Worm (Caenorhabditis elegans) whole organism, L3 larva: ENCODE data around the gene ZK632.11.
A peak's percentile ranks its signal among the peaks of the same experiment; 100 is the strongest.

ENCODE experiments used
- R02D3.7 ChIP-seq: fragments of 150-350 bp; optimal IDR thresholded peaks from 2 replicates; lab custom pipeline; 2014; ENCODE audit warnings: missing biosample characterization, missing genetic modification characterization
- ama-1 ChIP-seq: fragments of 150-350 bp; optimal IDR thresholded peaks from 2 replicates; lab custom pipeline; 2018
- ceh-16 ChIP-seq: sonication (generic microtip); optimal IDR thresholded peaks from 2 replicates; lab custom pipeline; 2017; ENCODE audit warnings: missing biosample characterization, missing genetic modification characterization
- ceh-28 ChIP-seq: fragments of 150-350 bp; optimal IDR thresholded peaks from 2 replicates; lab custom pipeline; 2014; ENCODE audit warnings: missing biosample characterization, missing genetic modification reagents, missing genetic modification characterization
- ceh-82 ChIP-seq: fragments of 150-350 bp; optimal IDR thresholded peaks from 2 replicates; lab custom pipeline; 2014; ENCODE audit warnings: missing biosample characterization, missing genetic modification characterization
- ceh-9 ChIP-seq: sonication (generic microtip); optimal IDR thresholded peaks from 2 replicates; lab custom pipeline; 2018; ENCODE audit warnings: missing biosample characterization, missing genetic modification characterization
- daf-12 ChIP-seq: fragments of 150-350 bp; optimal IDR thresholded peaks from 2 replicates; lab custom pipeline; 2014; ENCODE audit warnings: missing biosample characterization, missing genetic modification reagents, missing genetic modification characterization
- egl-27 ChIP-seq: sonication (generic microtip); optimal IDR thresholded peaks from 4 replicates; lab custom pipeline; 2017; ENCODE audit warnings: missing biosample characterization, missing genetic modification reagents, missing genetic modification characterization
- egl-5 ChIP-seq: fragments of 150-350 bp; optimal IDR thresholded peaks from 2 replicates; lab custom pipeline; 2017; ENCODE audit warnings: missing biosample characterization, missing genetic modification reagents, missing genetic modification characterization, inconsistent platforms
- elt-2 ChIP-seq: sonication (generic microtip); optimal IDR thresholded peaks from 2 replicates; lab custom pipeline; 2016; ENCODE audit warnings: missing genetic modification reagents, mild to moderate bottlenecking, missing genetic modification characterization, missing compliant biosample characterization
- fkh-10 ChIP-seq: sonication (generic microtip); optimal IDR thresholded peaks from 2 replicates; lab custom pipeline; 2017; ENCODE audit warnings: missing biosample characterization, missing genetic modification reagents, missing genetic modification characterization
- fos-1 ChIP-seq: fragments of 150-350 bp; optimal IDR thresholded peaks from 2 replicates; lab custom pipeline; 2014; ENCODE audit warnings: missing biosample characterization, missing genetic modification characterization
- hmg-11 ChIP-seq: sonication (generic microtip); optimal IDR thresholded peaks from 2 replicates; lab custom pipeline; 2016; ENCODE audit warnings: missing genetic modification characterization, missing compliant biosample characterization
- jun-1 ChIP-seq: fragments of 150-350 bp; optimal IDR thresholded peaks from 2 replicates; lab custom pipeline; 2014; ENCODE audit warnings: missing biosample characterization, missing genetic modification reagents, missing genetic modification characterization
- lin-15B ChIP-seq: fragments of 150-350 bp; optimal IDR thresholded peaks from 2 replicates; lab custom pipeline; 2014; ENCODE audit warnings: missing biosample characterization, missing genetic modification characterization
- lin-39 ChIP-seq: fragments of 150-350 bp; optimal IDR thresholded peaks from 2 replicates; lab custom pipeline; 2018; ENCODE audit warnings: missing biosample characterization, missing genetic modification reagents, missing genetic modification characterization
- mdl-1 ChIP-seq: fragments of 150-350 bp; optimal IDR thresholded peaks from 2 replicates; lab custom pipeline; 2014; ENCODE audit warnings: missing biosample characterization, missing genetic modification characterization
- nfya-1 ChIP-seq: sonication (generic microtip); optimal IDR thresholded peaks from 2 replicates; lab custom pipeline; 2017; ENCODE audit warnings: missing genetic modification characterization, mild to moderate bottlenecking, missing compliant biosample characterization, antibody characterized with exemption, moderate library complexity; ENCODE audit not compliant: insufficient read depth
- nhr-23 ChIP-seq: fragments of 150-350 bp; optimal IDR thresholded peaks from 2 replicates; lab custom pipeline; 2014; ENCODE audit warnings: missing biosample characterization, missing genetic modification reagents, missing genetic modification characterization
- nhr-25 ChIP-seq: sonication (generic microtip); optimal IDR thresholded peaks from 2 replicates; lab custom pipeline; 2017; ENCODE audit warnings: missing biosample characterization, missing genetic modification characterization
- nhr-28 ChIP-seq: fragments of 150-350 bp; optimal IDR thresholded peaks from 2 replicates; lab custom pipeline; 2014; ENCODE audit warnings: missing biosample characterization, missing genetic modification characterization
- nhr-77 ChIP-seq: fragments of 150-350 bp; optimal IDR thresholded peaks from 2 replicates; lab custom pipeline; 2014; ENCODE audit warnings: missing biosample characterization, missing genetic modification characterization
- pha-4 ChIP-seq: fragments of 150-350 bp; optimal IDR thresholded peaks from 2 replicates; lab custom pipeline; 2014; ENCODE audit warnings: missing biosample characterization, missing genetic modification reagents, missing genetic modification characterization
- pqm-1 ChIP-seq: fragments of 150-350 bp; optimal IDR thresholded peaks from 2 replicates; lab custom pipeline; 2017; ENCODE audit warnings: missing biosample characterization, missing genetic modification characterization, inconsistent platforms
- sea-2 ChIP-seq: fragments of 150-350 bp; sonication (generic microtip); optimal IDR thresholded peaks from 4 replicates; lab custom pipeline; 2014; ENCODE audit warnings: missing biosample characterization, missing genetic modification reagents, missing genetic modification characterization
- zag-1 ChIP-seq: fragments of 150-350 bp; optimal IDR thresholded peaks from 2 replicates; lab custom pipeline; 2014; ENCODE audit warnings: missing biosample characterization, missing genetic modification characterization
- ztf-11 ChIP-seq: fragments of 150-350 bp; optimal IDR thresholded peaks from 2 replicates; lab custom pipeline; 2014; ENCODE audit warnings: missing biosample characterization, missing genetic modification characterization

The ZK632.11 gene

DNA sequence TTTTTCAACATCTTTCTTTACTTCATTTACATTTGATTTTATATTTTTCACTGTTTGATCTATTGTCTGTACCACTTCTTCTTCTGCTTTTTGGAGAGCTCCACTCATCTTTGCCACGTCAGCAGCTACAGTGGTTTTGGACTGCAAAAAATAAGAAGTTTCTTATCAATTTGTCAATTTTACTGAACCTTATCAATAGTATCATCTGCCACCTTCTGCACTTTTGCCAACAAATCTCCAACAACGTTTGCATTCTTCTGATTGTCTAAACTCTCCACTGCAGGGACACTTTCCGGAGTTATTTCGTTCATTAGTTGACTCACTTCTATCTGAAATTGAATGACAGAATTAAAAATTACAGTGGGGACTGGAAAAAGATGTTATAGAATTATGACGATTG is 40.9 kb upstream of the ZK632.11 start:
- no peak for TF ChIP-seq nfya-1 (tag; lab: Kevin White, UChicago)
- TF ChIP-seq elt-2 (tag; lab: Kevin White, UChicago), result peak; percentile 84
- TF ChIP-seq ceh-9, result no peak
- peak; percentile 90 for TF ChIP-seq pqm-1 (tag; lab: Kevin White, UChicago)
- peak; percentile 37 for TF ChIP-seq pha-4 (tag; lab: Kevin White, UChicago)

DNA sequence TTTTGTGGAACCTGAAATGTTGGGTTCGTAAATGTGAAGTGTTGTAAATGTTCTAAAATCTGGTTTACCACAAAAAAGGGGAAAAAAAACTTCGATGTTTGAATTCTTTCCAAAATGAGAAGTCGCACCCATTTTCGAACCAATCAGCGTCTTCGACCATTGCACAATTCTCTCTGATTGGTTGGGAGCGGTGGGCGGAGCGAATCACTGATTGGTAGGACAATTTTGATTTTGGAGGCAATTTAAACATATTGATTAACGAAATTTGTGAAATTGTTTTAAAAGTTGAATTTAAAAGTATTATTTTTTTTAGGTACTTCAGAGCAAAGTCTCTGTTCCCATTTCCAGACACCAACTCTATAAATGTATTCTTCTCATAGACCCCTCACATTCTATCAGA is 38.6 kb upstream of the ZK632.11 start:
- peak; percentile 83 for TF ChIP-seq nfya-1 (tag; lab: Kevin White, UChicago)
- TF ChIP-seq hmg-11, result no peak
- no peak for TF ChIP-seq mdl-1 (tag; lab: Kevin White, UChicago)
- TF ChIP-seq egl-27 (tag; lab: Kevin White, UChicago), result no peak
- TF ChIP-seq, all 47 proteins: peak for 1

ce11 chrIII:9789607-9790073 is 38.1 kb upstream of the ZK632.11 start, which contains the start of gene R10E11.5:
Gene R10E11.5, minus strand, starts transcription at chrIII:9789657.
- TF ChIP-seq ceh-28 (tag; lab: Kevin White, UChicago), result no peak
- TF ChIP-seq nfya-1 (tag; lab: Kevin White, UChicago), result peak; percentile 70

ce11 chrIII:9793592-9794417 is 33.9 kb upstream of the ZK632.11 start, which contains the start of the genes R10E11.9 and mcm-6:
Gene R10E11.9, minus strand, starts transcription at chrIII:9793642.
Gene mcm-6, plus strand, starts transcription at chrIII:9794367.
- peak; percentile 72 for TF ChIP-seq nhr-25 (tag; lab: Kevin White, UChicago)
- no peak for TF ChIP-seq ceh-9
- TF ChIP-seq zag-1, result no peak
- peak; percentile 18 for TF ChIP-seq nfya-1 (tag; lab: Kevin White, UChicago)
- no peak for TF ChIP-seq fkh-10
- TF ChIP-seq, all 47 proteins: peak for 2

- TF ChIP-seq ztf-11 (no peak), sea-2 (GFP tag; lab: Kevin White, UChicago) (no peak), ceh-82 (no peak), nhr-28 (tag; lab: Kevin White, UChicago) (no peak), ceh-28 (tag; lab: Kevin White, UChicago) (no peak), ceh-16 (no peak)
- TF ChIP-seq, all 47 proteins: peak for 0
These were observed 31.3 kb upstream of the ZK632.11 start, which contains the start of gene srxa-10 for ce11 chrIII:9796448-9796847. Gene srxa-10, minus strand, starts transcription at chrIII:9796548.

DNA sequence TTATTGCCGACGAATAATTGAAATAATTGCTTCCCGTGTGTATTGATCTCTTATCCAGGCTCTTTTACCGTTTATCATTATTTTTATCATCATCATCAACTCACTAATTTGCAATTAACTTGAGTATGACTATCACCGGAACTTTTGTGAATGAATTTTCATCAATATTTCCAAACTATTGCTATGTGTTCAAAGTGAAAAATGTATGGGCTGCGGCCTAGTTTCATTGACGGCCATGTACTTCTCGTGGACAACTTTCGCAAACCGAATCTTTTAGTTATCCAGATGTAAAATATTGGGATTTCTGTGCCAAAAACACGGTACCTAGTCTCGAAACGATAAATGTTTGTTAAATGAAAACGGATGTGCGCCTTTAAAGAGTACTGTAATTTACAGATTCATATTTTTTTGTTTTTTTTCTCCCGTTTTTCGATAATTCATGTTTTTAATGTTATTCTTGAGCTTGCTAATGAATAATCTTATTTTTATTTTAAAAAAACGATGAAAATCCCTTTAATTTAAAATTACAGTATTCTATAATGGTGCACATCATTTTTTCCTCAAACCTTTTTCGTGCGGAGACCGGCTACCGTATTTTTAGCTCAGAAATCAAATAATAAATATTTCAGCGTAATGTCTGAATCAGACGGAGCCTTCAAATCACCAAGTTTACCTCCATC is 29.1 kb upstream of the ZK632.11 start, which contains the start of gene ZK632.2:
ZK632.2 (plus strand) TSS at position 630 of the 680 bp plus-strand sequence.
- TF ChIP-seq nfya-1 (tag; lab: Kevin White, UChicago) (peak; percentile 1), sea-2 (GFP tag; lab: Kevin White, UChicago) (no peak), lin-15B (peak; percentile 10)

DNA sequence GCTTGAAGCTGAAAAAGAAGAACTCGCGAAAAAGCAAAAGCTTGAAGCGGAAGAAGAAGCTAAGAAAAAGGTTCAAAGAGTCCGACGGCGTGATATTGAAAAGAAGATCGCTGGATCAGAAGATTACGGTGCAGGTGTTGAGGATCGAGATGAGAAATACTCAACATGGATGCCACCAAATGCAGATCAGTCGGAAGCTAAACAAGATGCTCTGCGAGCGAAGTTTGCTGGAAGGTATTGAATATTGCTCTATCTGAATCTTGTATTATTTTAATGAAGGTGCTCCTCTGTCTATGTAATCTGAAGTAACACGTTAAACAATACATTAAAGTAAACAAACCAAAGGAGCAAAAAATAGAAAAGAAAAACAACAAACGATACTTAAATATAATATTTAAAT is 25.7 kb upstream of the ZK632.11 start:
- TF ChIP-seq fkh-10 (no peak), ama-1 (lab: Kevin White, UChicago) (peak; percentile 50)
- TF ChIP-seq, all 47 proteins: peak for 1

- TF ChIP-seq R02D3.7 (no peak), elt-2 (tag; lab: Kevin White, UChicago) (peak; percentile 20), nfya-1 (tag; lab: Kevin White, UChicago) (peak; percentile 12), jun-1 (tag; lab: Kevin White, UChicago) (no peak), ceh-28 (tag; lab: Kevin White, UChicago) (no peak), ama-1 (lab: Kevin White, UChicago) (peak; percentile 62), ztf-11 (no peak), nhr-23 (tag; lab: Kevin White, UChicago) (peak; percentile 36), daf-12 (no peak), nhr-77 (tag; lab: Kevin White, UChicago) (no peak), nhr-25 (tag; lab: Kevin White, UChicago) (peak; percentile 33), lin-39 (no peak), egl-5 (tag; lab: Kevin White, UChicago) (no peak), fkh-10 (no peak), fos-1 (tag; lab: Kevin White, UChicago) (no peak)
These were observed 22.6 kb upstream of the ZK632.11 start, which contains the start of gene riok-3 for ce11 chrIII:9804997-9805610. Gene riok-3, minus strand, starts transcription at chrIII:9805011.
